Worm (Caenorhabditis elegans) whole organism, L4 larva: Measurements from ENCODE around the gene npr-5.

Experiments
- F10B5.3 ChIP-seq: sonication (generic microtip); optimal IDR thresholded peaks from 2 replicates; lab custom pipeline; 2016; ENCODE audit warnings: mild to moderate bottlenecking, missing genetic modification characterization, missing compliant biosample characterization
- ZK337.2 ChIP-seq: fragments of 200-800 bp; sonication (Bioruptor generic); IDR thresholded peaks from 2 replicates; pipeline ENCODE4 v1.3.6; 2022; ENCODE audit warnings: missing genetic modification reagents, missing genetic modification characterization, missing compliant biosample characterization
- ces-1 ChIP-seq: fragments of 150-350 bp; sonication (generic microtip); optimal IDR thresholded peaks from 4 replicates; lab custom pipeline; 2014; ENCODE audit warnings: missing biosample characterization, missing genetic modification reagents, missing genetic modification characterization
- fos-1 ChIP-seq: fragments of 150-350 bp; optimal IDR thresholded peaks from 2 replicates; lab custom pipeline; 2014; ENCODE audit warnings: missing biosample characterization, missing genetic modification characterization
- lin-15B ChIP-seq: fragments of 150-350 bp; sonication (generic microtip); optimal IDR thresholded peaks from 3 replicates; lab custom pipeline; 2014; ENCODE audit warnings: missing biosample characterization, missing genetic modification characterization
- nhr-76 ChIP-seq: fragments of 150-350 bp; optimal IDR thresholded peaks from 2 replicates; lab custom pipeline; 2014; ENCODE audit warnings: missing biosample characterization, missing genetic modification characterization
- pqm-1 ChIP-seq: sonication (generic microtip); optimal IDR thresholded peaks from 2 replicates; lab custom pipeline; 2017; ENCODE audit warnings: missing biosample characterization, missing genetic modification characterization
- sdz-12 ChIP-seq: fragments of 200-800 bp; sonication (Bioruptor generic); optimal IDR thresholded peaks from 2 replicates; lab custom pipeline; 2018; ENCODE audit warnings: mild to moderate bottlenecking, missing genetic modification characterization, missing compliant biosample characterization
- zip-11 ChIP-seq: fragments of 200-800 bp; sonication (Bioruptor generic); IDR thresholded peaks from 2 replicates; pipeline ENCODE4 v1.3.6; 2022; ENCODE audit warnings: missing genetic modification characterization, missing compliant biosample characterization

- no peak for TF ChIP-seq pqm-1 (tag; lab: Kevin White, UChicago)
- no peak for TF ChIP-seq fos-1 (tag; lab: Kevin White, UChicago)
- no peak for TF ChIP-seq ces-1
- TF ChIP-seq lin-15B (tag; lab: Kevin White, UChicago), result no peak
- TF ChIP-seq sdz-12 (GFP tag; lab: Kevin White, UChicago), result no peak
- no peak for TF ChIP-seq F10B5.3
- TF ChIP-seq ZK337.2 (GFP tag; lab: Robert Waterston, UW), result no peak
- no peak for TF ChIP-seq nhr-76 (tag; lab: Kevin White, UChicago)
- TF ChIP-seq zip-11, result no peak
Observed at ce11 chrV:298395-298794, 16.9 kb upstream of the npr-5 start.
